Worm (Caenorhabditis elegans): ENCODE measurements around the gene F13E9.15.

ce11 chrIV:10919770-10920169 is 30.1 kb upstream of the F13E9.15 start, which contains the start of gene rbr-2:
- TF ChIP-seq lin-32 (GFP tag; optimal IDR thresholded peaks at IDR 0.05) (no peak), mep-1 (tag; optimal IDR thresholded peaks at IDR 0.05) (no peak), elt-1 (tag; optimal IDR thresholded peaks at IDR 0.05; ENCODE audit: borderline replicate concordance, insufficient read depth) (no peak), ceh-43 (GFP tag; optimal IDR thresholded peaks at IDR 0.05) (no peak)

Data from whole organism, mixed stage, embryonic.